Fruit fly (Drosophila melanogaster) whole organism, embryonic: ENCODE results near the gene Ubi-p63E.

ENCODE experiments used
- Asciz ChIP-seq: fragments of 200-800 bp; sonication (Bioruptor generic); optimal IDR thresholded peaks from 2 replicates; lab custom pipeline; 2017; ENCODE audit warnings: missing biosample characterization, mild to moderate bottlenecking, missing genetic modification characterization, missing genetic modification reagents
- CG10267 ChIP-seq: fragments of 200-800 bp; sonication (Bioruptor generic); optimal IDR thresholded peaks from 2 replicates; lab custom pipeline; 2018; ENCODE audit warnings: missing biosample characterization, mild to moderate bottlenecking, missing genetic modification characterization, moderate library complexity
- CG11247 ChIP-seq: fragments of 200-800 bp; sonication (Bioruptor generic); IDR thresholded peaks from 2 replicates; pipeline ENCODE4 v1.3.6; 2022; ENCODE audit warnings: missing biosample characterization, missing genetic modification characterization
- CG11456 ChIP-seq: fragments of 200-800 bp; sonication (Bioruptor generic); IDR thresholded peaks from 3 replicates; pipeline ENCODE4 v1.3.6; 2022; ENCODE audit warnings: missing biosample characterization, missing genetic modification characterization
- CG11560 ChIP-seq: fragments of 200-800 bp; sonication (Bioruptor generic); IDR thresholded peaks from 3 replicates; pipeline ENCODE4 v1.3.6; 2022; ENCODE audit warnings: missing biosample characterization, missing genetic modification characterization
- CG13123 ChIP-seq: fragments of 200-800 bp; sonication (Bioruptor generic); optimal IDR thresholded peaks from 2 replicates; lab custom pipeline; 2016; ENCODE audit warnings: missing biosample characterization, missing genetic modification characterization
- CG13287 ChIP-seq: fragments of 200-800 bp; sonication (Bioruptor generic); IDR thresholded peaks from 2 replicates; pipeline ENCODE4 v1.3.6; 2022; ENCODE audit warnings: missing biosample characterization, missing genetic modification characterization; ENCODE audit not compliant: partially characterized antibody
- CG15073 ChIP-seq: fragments of 200-800 bp; sonication (Bioruptor generic); optimal IDR thresholded peaks from 2 replicates; lab custom pipeline; 2016; ENCODE audit warnings: missing biosample characterization, missing genetic modification characterization
- CG1529 ChIP-seq: fragments of 200-800 bp; sonication (Bioruptor generic); optimal IDR thresholded peaks from 3 replicates; lab custom pipeline; 2018; ENCODE audit warnings: missing biosample characterization, missing genetic modification characterization
- CG16863 ChIP-seq: fragments of 200-800 bp; sonication (Bioruptor generic); optimal IDR thresholded peaks from 3 replicates; lab custom pipeline; 2016; ENCODE audit warnings: missing biosample characterization, missing genetic modification characterization
- CG17829 ChIP-seq: fragments of 200-800 bp; optimal IDR thresholded peaks from 2 replicates; lab custom pipeline; 2019; ENCODE audit warnings: missing biosample characterization, mild to moderate bottlenecking, missing genetic modification characterization, moderate library complexity
- CG1792 ChIP-seq: fragments of 200-800 bp; sonication (Bioruptor generic); optimal IDR thresholded peaks from 2 replicates; lab custom pipeline; 2016; ENCODE audit warnings: missing biosample characterization, missing genetic modification characterization
- CG18764 ChIP-seq: fragments of 200-800 bp; sonication (Bioruptor generic); optimal IDR thresholded peaks from 3 replicates; lab custom pipeline; 2016; ENCODE audit warnings: missing biosample characterization, missing genetic modification characterization
- CG2202 ChIP-seq: fragments of 200-800 bp; sonication (Bioruptor generic); optimal IDR thresholded peaks from 2 replicates; lab custom pipeline; 2018; ENCODE audit warnings: missing biosample characterization, mild to moderate bottlenecking, missing genetic modification characterization
- CG2712 ChIP-seq: fragments of 200-800 bp; optimal IDR thresholded peaks from 3 replicates; lab custom pipeline; 2019; ENCODE audit warnings: missing biosample characterization, mild to moderate bottlenecking, missing genetic modification characterization, moderate library complexity
- CG3163 ChIP-seq: fragments of 200-800 bp; sonication (Bioruptor generic); optimal IDR thresholded peaks from 3 replicates; lab custom pipeline; 2016; ENCODE audit warnings: missing biosample characterization, missing genetic modification characterization
- CG32767 ChIP-seq: fragments of 200-800 bp; sonication (Bioruptor generic); IDR thresholded peaks from 2 replicates; pipeline ENCODE4 v1.3.6; 2022; ENCODE audit warnings: missing biosample characterization, missing genetic modification characterization
- CG34422 ChIP-seq: fragments of 200-800 bp; sonication (Bioruptor generic); IDR thresholded peaks from 3 replicates; pipeline ENCODE4 v1.3.6; 2022; ENCODE audit warnings: missing biosample characterization, missing genetic modification characterization
- CG6175 ChIP-seq: fragments of 200-800 bp; sonication (Bioruptor generic); IDR thresholded peaks from 3 replicates; pipeline ENCODE4 v1.3.6; 2022; ENCODE audit warnings: missing biosample characterization, missing genetic modification characterization
- CG6654 ChIP-seq: fragments of 200-800 bp; sonication (Bioruptor generic); optimal IDR thresholded peaks from 2 replicates; lab custom pipeline; 2017; ENCODE audit warnings: missing biosample characterization, mild to moderate bottlenecking, missing genetic modification characterization
- CG7786 ChIP-seq: fragments of 200-800 bp; sonication (Bioruptor generic); optimal IDR thresholded peaks from 2 replicates; lab custom pipeline; 2016; ENCODE audit warnings: missing biosample characterization, missing genetic modification characterization
- CG8290 ChIP-seq, 3 experiments: fragments of 200-800 bp; sonication (Bioruptor generic); optimal IDR thresholded peaks; 2 replicates each; lab custom pipeline; 2016 to 2019; ENCODE audit warnings: missing biosample characterization in 3 of 3, missing genetic modification characterization in 3 of 3, mild to moderate bottlenecking in 2 of 3, moderate library complexity in 1 of 3
- CG9437 ChIP-seq: fragments of 200-800 bp; sonication (Bioruptor generic); optimal IDR thresholded peaks from 2 replicates; lab custom pipeline; 2018; ENCODE audit warnings: missing biosample characterization, mild to moderate bottlenecking, missing genetic modification characterization
- CG9876 ChIP-seq: fragments of 200-800 bp; sonication (Bioruptor generic); optimal IDR thresholded peaks from 2 replicates; lab custom pipeline; 2016; ENCODE audit warnings: missing biosample characterization, missing genetic modification characterization
- Chrac-16 ChIP-seq: fragments of 200-800 bp; sonication (Bioruptor generic); optimal IDR thresholded peaks from 3 replicates; lab custom pipeline; 2016; ENCODE audit warnings: missing biosample characterization, missing genetic modification characterization
- CrebB ChIP-seq: fragments of 200-800 bp; sonication (Bioruptor generic); optimal IDR thresholded peaks from 3 replicates; lab custom pipeline; 2018; ENCODE audit warnings: missing biosample characterization, mild to moderate bottlenecking, missing genetic modification characterization
- E2f2 ChIP-seq: fragments of 200-800 bp; sonication (Bioruptor generic); IDR thresholded peaks from 2 replicates; pipeline ENCODE4 v1.3.6; 2022; ENCODE audit warnings: missing biosample characterization, missing genetic modification characterization
- Ets97D ChIP-seq: fragments of 200-800 bp; sonication (Bioruptor generic); optimal IDR thresholded peaks from 3 replicates; lab custom pipeline; 2016; ENCODE audit warnings: missing biosample characterization, missing genetic modification characterization
- Hand ChIP-seq: fragments of 200-800 bp; sonication (Bioruptor generic); optimal IDR thresholded peaks from 2 replicates; lab custom pipeline; 2017; ENCODE audit warnings: mild to moderate bottlenecking, missing biosample characterization, missing genetic modification reagents, missing genetic modification characterization
- Hsf ChIP-seq: fragments of 200-800 bp; sonication (Bioruptor generic); optimal IDR thresholded peaks from 3 replicates; lab custom pipeline; 2016; ENCODE audit warnings: missing biosample characterization, missing genetic modification characterization
- Kr ChIP-seq: fragments of 200-800 bp; sonication (Bioruptor generic); optimal IDR thresholded peaks from 2 replicates; lab custom pipeline; 2017; ENCODE audit warnings: missing biosample characterization, mild to moderate bottlenecking, missing genetic modification characterization
- Lim3 ChIP-seq: fragments of 200-800 bp; sonication (Bioruptor generic); IDR thresholded peaks from 2 replicates; pipeline ENCODE4 v1.3.6; 2022; ENCODE audit warnings: missing biosample characterization, missing genetic modification characterization
- Nf-YB ChIP-seq: fragments of 200-800 bp; sonication (Bioruptor generic); optimal IDR thresholded peaks from 3 replicates; lab custom pipeline; 2019; ENCODE audit warnings: missing biosample characterization, mild to moderate bottlenecking, missing genetic modification characterization, moderate library complexity
- Poxn ChIP-seq: fragments of 200-800 bp; sonication (Bioruptor generic); IDR thresholded peaks from 2 replicates; pipeline ENCODE4 v1.3.6; 2022; ENCODE audit warnings: missing biosample characterization, missing genetic modification characterization
- Vsx1 ChIP-seq: fragments of 200-800 bp; sonication (Bioruptor generic); optimal IDR thresholded peaks from 2 replicates; lab custom pipeline; 2017; ENCODE audit warnings: missing biosample characterization, mild to moderate bottlenecking, missing genetic modification characterization, missing genetic modification reagents
- al ChIP-seq: fragments of 200-800 bp; sonication (Bioruptor generic); IDR thresholded peaks from 2 replicates; pipeline ENCODE4 v1.3.6; 2022; ENCODE audit warnings: missing biosample characterization, missing genetic modification characterization
- br ChIP-seq: fragments of >200 bp; optimal IDR thresholded peaks from 2 replicates; lab custom pipeline; 2017
- bsh ChIP-seq, 2 experiments: fragments of 200-800 bp; sonication (Bioruptor generic); optimal IDR thresholded peaks; 2 replicates each; lab custom pipeline; 2017 to 2018; ENCODE audit warnings: mild to moderate bottlenecking in 2 of 2, missing biosample characterization in 2 of 2, missing genetic modification characterization in 2 of 2, moderate library complexity in 1 of 2
- cad ChIP-seq: fragments of >200 bp; optimal IDR thresholded peaks from 2 replicates; lab custom pipeline; 2017; ENCODE audit warnings: missing biosample characterization, missing genetic modification characterization
- cato ChIP-seq: fragments of 200-800 bp; sonication (Bioruptor generic); optimal IDR thresholded peaks from 2 replicates; lab custom pipeline; 2016; ENCODE audit warnings: missing biosample characterization, missing genetic modification characterization, borderline replicate concordance
- dmrt11E ChIP-seq: fragments of 200-800 bp; sonication (Bioruptor generic); optimal IDR thresholded peaks from 3 replicates; lab custom pipeline; 2018; ENCODE audit warnings: missing biosample characterization, mild to moderate bottlenecking, missing genetic modification characterization, moderate library complexity
- dpn ChIP-seq, 2 experiments: fragments of 200-800 bp; sonication (Bioruptor generic); optimal IDR thresholded peaks; 3 replicates each; lab custom pipeline; 2016; ENCODE audit warnings: missing biosample characterization in 2 of 2, missing genetic modification characterization in 2 of 2
- inv ChIP-seq: fragments of 200-800 bp; sonication (Bioruptor generic); IDR thresholded peaks from 2 replicates; pipeline ENCODE4 v1.3.6; 2022; ENCODE audit warnings: missing biosample characterization, missing genetic modification characterization; ENCODE audit not compliant: partially characterized antibody
- lola ChIP-seq, 3 experiments: fragments of >200 bp in 2 of 3; fragments of 200-800 bp in 1 of 3; sonication (Bioruptor generic) in 1 of 3; optimal IDR thresholded peaks; 2 replicates each; lab custom pipeline; 2017 to 2019; ENCODE audit warnings: missing biosample characterization in 3 of 3, missing genetic modification characterization in 3 of 3, mild to moderate bottlenecking in 1 of 3, moderate library complexity in 1 of 3
- p53 ChIP-seq: fragments of 200-800 bp; sonication (Bioruptor generic); optimal IDR thresholded peaks from 2 replicates; lab custom pipeline; 2016; ENCODE audit warnings: missing biosample characterization, missing genetic modification characterization
- pfk ChIP-seq: fragments of 200-800 bp; sonication (Bioruptor generic); optimal IDR thresholded peaks from 2 replicates; lab custom pipeline; 2018; ENCODE audit warnings: missing biosample characterization, mild to moderate bottlenecking, missing genetic modification characterization, moderate library complexity
- psq ChIP-seq: fragments of 200-800 bp; sonication (Bioruptor generic); optimal IDR thresholded peaks from 2 replicates; lab custom pipeline; 2017; ENCODE audit warnings: missing biosample characterization, missing genetic modification characterization
- pum ChIP-seq: fragments of 200-800 bp; sonication (Bioruptor generic); optimal IDR thresholded peaks from 2 replicates; lab custom pipeline; 2016; ENCODE audit warnings: missing biosample characterization, missing genetic modification characterization
- rib ChIP-seq: fragments of 200-800 bp; sonication (Bioruptor generic); IDR thresholded peaks from 2 replicates; pipeline ENCODE4 v1.3.6; 2022; ENCODE audit warnings: missing biosample characterization, missing genetic modification characterization
- ttk ChIP-seq: fragments of 200-800 bp; sonication (Bioruptor generic); IDR thresholded peaks from 2 replicates; pipeline ENCODE4 v2.1.2; 2022; ENCODE audit warnings: missing biosample characterization, missing genetic modification characterization
- unpg ChIP-seq: fragments of 200-800 bp; sonication (Bioruptor generic); optimal IDR thresholded peaks from 3 replicates; lab custom pipeline; 2018; ENCODE audit warnings: missing biosample characterization, mild to moderate bottlenecking, missing genetic modification characterization, moderate library complexity
- zfh2 ChIP-seq: fragments of 200-800 bp; sonication (Bioruptor generic); optimal IDR thresholded peaks from 2 replicates; lab custom pipeline; 2016; ENCODE audit warnings: missing biosample characterization, missing genetic modification characterization

Gene Ubi-p63E

dm6 chr3L:3882046-3882445, 20.9 kb downstream of the Ubi-p63E start (continued):
- no peak for TF ChIP-seq inv (GFP tag; lab: Robert Waterston, UW)
- no peak for TF ChIP-seq Ets97D (GFP tag; lab: Kevin White, UChicago)
- peak; percentile 24 for TF ChIP-seq CG2712
- TF ChIP-seq CG34422 (GFP tag; lab: Robert Waterston, UW), result no peak
- no peak for TF ChIP-seq p53
- TF ChIP-seq CG1792, result no peak
- TF ChIP-seq Chrac-16 (GFP tag; lab: Kevin White, UChicago), result peak; percentile 11
- no peak for TF ChIP-seq CG1529 (GFP tag; lab: Kevin White, UChicago)
- TF ChIP-seq dmrt11E (tag; lab: Kevin White, UChicago), result peak; percentile 72
- no peak for TF ChIP-seq Vsx1
- no peak for TF ChIP-seq CG11560 (tag; lab: Robert Waterston, UW)
- no peak for TF ChIP-seq CG9876 (GFP tag; lab: Kevin White, UChicago)
- TF ChIP-seq zfh2 (GFP tag; lab: Kevin White, UChicago), result no peak
- TF ChIP-seq CG7786 (GFP tag; lab: Kevin White, UChicago), result no peak
- TF ChIP-seq CG9437 (GFP tag; lab: Kevin White, UChicago), result no peak
- TF ChIP-seq pfk (GFP tag; lab: Kevin White, UChicago), result no peak
- TF ChIP-seq ttk, result no peak
- no peak for TF ChIP-seq rib (GFP tag; lab: Robert Waterston, UW)
- TF ChIP-seq CG3163 (GFP tag; lab: Kevin White, UChicago), result no peak
- TF ChIP-seq CG32767, result no peak
- no peak for TF ChIP-seq E2f2 (GFP tag; lab: Robert Waterston, UW)
- TF ChIP-seq dpn (GFP tag; optimal IDR thresholded peaks at IDR 0.05; lab: Kevin White, UChicago), result no peak
- TF ChIP-seq CG11247 (GFP tag; lab: Robert Waterston, UW), result no peak
- no peak for TF ChIP-seq al
- no peak for TF ChIP-seq CG16863 (GFP tag; lab: Kevin White, UChicago)
- TF ChIP-seq CG13287 (GFP tag; lab: Robert Waterston, UW), result no peak
- no peak for TF ChIP-seq CrebB (tag; lab: Kevin White, UChicago)
- no peak for TF ChIP-seq CG15073 (GFP tag; lab: Kevin White, UChicago)
- peak in 1 of 3 experiments; percentile 37 for TF ChIP-seq lola (GFP tag; optimal IDR thresholded peaks at IDR 0.05; lab: Kevin White, UChicago)
- peak; percentile 16 for TF ChIP-seq CG2202 (tag; lab: Kevin White, UChicago)
- TF ChIP-seq CG10267 (tag; lab: Kevin White, UChicago), result peak; percentile 36
- no peak for TF ChIP-seq Asciz (GFP tag; lab: Kevin White, UChicago)
- peak; percentile 5 for TF ChIP-seq Hsf (GFP tag; lab: Kevin White, UChicago)
- peak in 1 of 2 experiments; percentile 51 for TF ChIP-seq bsh (GFP tag; optimal IDR thresholded peaks at IDR 0.05; lab: Kevin White, UChicago)
- TF ChIP-seq Kr (GFP tag; lab: Kevin White, UChicago), result no peak
- TF ChIP-seq unpg (GFP tag; lab: Kevin White, UChicago), result peak; percentile 23
- TF ChIP-seq CG8290 (GFP tag; optimal IDR thresholded peaks at IDR 0.05; lab: Kevin White, UChicago), result no peak
- no peak for TF ChIP-seq CG8290 (tag; optimal IDR thresholded peaks at IDR 0.05; lab: Kevin White, UChicago)
- no peak for TF ChIP-seq psq (GFP tag; lab: Kevin White, UChicago)
- TF ChIP-seq br (lab: Kevin White, UChicago), result no peak
- TF ChIP-seq CG6175 (GFP tag; lab: Robert Waterston, UW), result no peak
- TF ChIP-seq cato (GFP tag; lab: Kevin White, UChicago), result no peak
- TF ChIP-seq CG13123, result no peak
- TF ChIP-seq CG6654 (GFP tag; lab: Kevin White, UChicago), result no peak
- TF ChIP-seq CG11456 (GFP tag; lab: Robert Waterston, UW), result no peak
- TF ChIP-seq cad (GFP tag; lab: Kevin White, UChicago), result no peak
- TF ChIP-seq Poxn, result no peak
- TF ChIP-seq CG17829 (tag; lab: Kevin White, UChicago), result no peak
- no peak for TF ChIP-seq CG18764
- TF ChIP-seq Nf-YB (GFP tag; lab: Kevin White, UChicago), result no peak
- TF ChIP-seq Lim3 (GFP tag; lab: Robert Waterston, UW), result no peak
- TF ChIP-seq Hand, result no peak
- TF ChIP-seq pum, result no peak
